Worm (Caenorhabditis elegans) whole organism, young adult: ENCODE measurements around the gene F34D10.4.

Experiments
- B0019.2 ChIP-seq: fragments of 200-800 bp; sonication (Bioruptor generic); conservative IDR thresholded peaks from 2 replicates; pipeline ENCODE4 v1.3.6; 2022; ENCODE audit warnings: missing genetic modification reagents, missing genetic modification characterization, missing compliant biosample characterization
- C17E4.6 ChIP-seq: fragments of 200-800 bp; sonication (Bioruptor generic); IDR thresholded peaks from 2 replicates; pipeline ENCODE4 v1.3.6; 2022; ENCODE audit warnings: missing genetic modification reagents, missing genetic modification characterization, missing compliant biosample characterization
- F33H1.4 ChIP-seq: fragments of 200-800 bp; sonication (Bioruptor generic); IDR thresholded peaks from 2 replicates; pipeline ENCODE4 v1.3.6; 2022; ENCODE audit warnings: missing genetic modification reagents, missing genetic modification characterization, missing compliant biosample characterization
- F37B4.10 ChIP-seq: fragments of 200-800 bp; sonication (Bioruptor generic); IDR thresholded peaks from 2 replicates; pipeline ENCODE4 v1.3.6; 2022; ENCODE audit warnings: missing genetic modification characterization, missing compliant biosample characterization
- F57A8.1 ChIP-seq: fragments of 200-800 bp; sonication (Bioruptor generic); optimal IDR thresholded peaks from 2 replicates; lab custom pipeline; 2018; ENCODE audit warnings: mild to moderate bottlenecking, missing genetic modification characterization, moderate library complexity, missing compliant biosample characterization
- Y56A3A.18 ChIP-seq: fragments of 200-800 bp; sonication (Bioruptor generic); IDR thresholded peaks from 2 replicates; pipeline ENCODE4 v1.3.6; 2022; ENCODE audit warnings: missing genetic modification reagents, missing genetic modification characterization, missing compliant biosample characterization
- Y79H2A.3 ChIP-seq: fragments of 200-800 bp; sonication (Bioruptor generic); conservative IDR thresholded peaks from 2 replicates; pipeline ENCODE4 v1.3.6; 2022; ENCODE audit warnings: missing genetic modification reagents, missing genetic modification characterization, missing compliant biosample characterization
- Y95B8A.8 ChIP-seq: fragments of 200-800 bp; sonication (Bioruptor generic); IDR thresholded peaks from 2 replicates; pipeline ENCODE4 v1.3.6; 2022; ENCODE audit warnings: missing genetic modification reagents, missing genetic modification characterization, missing compliant biosample characterization
- ZK185.1 ChIP-seq: sonication (generic microtip); optimal IDR thresholded peaks from 2 replicates; lab custom pipeline; 2016; ENCODE audit warnings: mild to moderate bottlenecking, missing genetic modification characterization, missing compliant biosample characterization; ENCODE audit not compliant: poor library complexity, severe bottlenecking
- ama-1 ChIP-seq, 3 experiments: fragments of 150-350 bp in 1 of 3; sonication (generic microtip) in 2 of 3; optimal IDR thresholded peaks; 2 replicates each; lab custom pipeline; 2014 to 2018; ENCODE audit warnings: missing biosample characterization in 2 of 3, missing genetic modification characterization in 2 of 3, missing genetic modification reagents in 2 of 3
- attf-5 ChIP-seq: fragments of 200-800 bp; sonication (Bioruptor generic); optimal IDR thresholded peaks from 2 replicates; lab custom pipeline; 2018; ENCODE audit warnings: mild to moderate bottlenecking, missing genetic modification characterization, missing compliant biosample characterization
- attf-6 ChIP-seq: fragments of 200-800 bp; sonication (Bioruptor generic); IDR thresholded peaks from 2 replicates; pipeline ENCODE4 v1.3.6; 2022; ENCODE audit warnings: missing genetic modification reagents, missing genetic modification characterization, missing compliant biosample characterization
- bed-2 ChIP-seq: fragments of 200-800 bp; sonication (Bioruptor generic); IDR thresholded peaks from 2 replicates; pipeline ENCODE4 v1.3.6; 2022; ENCODE audit warnings: missing genetic modification reagents, missing genetic modification characterization, missing compliant biosample characterization
- cebp-1 ChIP-seq, 2 experiments: fragments of 200-800 bp in 1 of 2; sonication (Bioruptor generic) in 1 of 2; sonication (generic microtip) in 1 of 2; IDR thresholded peaks in 1 of 2; optimal IDR thresholded peaks in 1 of 2; 2 replicates each; pipeline versions ENCODE4 v1.3.6 to Lab custom; 2017 to 2022; ENCODE audit warnings: missing compliant biosample characterization in 2 of 2, missing genetic modification characterization in 2 of 2, mild to moderate bottlenecking in 1 of 2, missing genetic modification reagents in 1 of 2, moderate library complexity in 1 of 2
- ceh-100 ChIP-seq: fragments of 200-800 bp; sonication (Bioruptor generic); IDR thresholded peaks from 2 replicates; pipeline ENCODE4 v1.3.6; 2022; ENCODE audit warnings: missing genetic modification reagents, missing genetic modification characterization, missing compliant biosample characterization
- ceh-79 ChIP-seq: sonication (generic microtip); optimal IDR thresholded peaks from 2 replicates; lab custom pipeline; 2017; ENCODE audit warnings: mild to moderate bottlenecking, missing genetic modification characterization, missing compliant biosample characterization
- ceh-91 ChIP-seq: fragments of 200-800 bp; sonication (Bioruptor generic); IDR thresholded peaks from 2 replicates; pipeline ENCODE4 v1.3.6; 2022; ENCODE audit warnings: missing genetic modification reagents, missing genetic modification characterization, missing compliant biosample characterization
- dpff-1 ChIP-seq: sonication (generic microtip); optimal IDR thresholded peaks from 2 replicates; lab custom pipeline; 2017; ENCODE audit warnings: mild to moderate bottlenecking, missing genetic modification characterization, missing compliant biosample characterization
- dpl-1 ChIP-seq: fragments of 150-350 bp; optimal IDR thresholded peaks from 2 replicates; lab custom pipeline; 2014; ENCODE audit warnings: missing biosample characterization, missing genetic modification reagents, missing genetic modification characterization
- efl-1 ChIP-seq: fragments of 150-350 bp; optimal IDR thresholded peaks from 2 replicates; lab custom pipeline; 2014; ENCODE audit warnings: missing biosample characterization, missing genetic modification reagents, missing genetic modification characterization
- gei-17 ChIP-seq: fragments of 200-800 bp; sonication (Bioruptor generic); optimal IDR thresholded peaks from 2 replicates; lab custom pipeline; 2018; ENCODE audit warnings: mild to moderate bottlenecking, missing genetic modification characterization, missing compliant biosample characterization
- hmg-1.2 ChIP-seq: fragments of 200-800 bp; sonication (Bioruptor generic); IDR thresholded peaks from 2 replicates; pipeline ENCODE4 v1.3.6; 2022; ENCODE audit warnings: missing genetic modification reagents, missing genetic modification characterization, missing compliant biosample characterization
- hrde-1 ChIP-seq: sonication (generic microtip); optimal IDR thresholded peaks from 2 replicates; lab custom pipeline; 2016; ENCODE audit warnings: missing genetic modification characterization, mild to moderate bottlenecking, missing compliant biosample characterization, moderate library complexity, missing genotype, missing genetic modification reagents, borderline replicate concordance
- let-607 ChIP-seq, 2 experiments: fragments of 200-800 bp in 1 of 2; sonication (Bioruptor generic) in 1 of 2; sonication (generic microtip) in 1 of 2; optimal IDR thresholded peaks; 2 replicates each; lab custom pipeline; 2016 to 2018; ENCODE audit warnings: mild to moderate bottlenecking in 2 of 2, missing compliant biosample characterization in 2 of 2, missing genetic modification characterization in 2 of 2, moderate library complexity in 2 of 2, missing genotype in 1 of 2
- lin-35 ChIP-seq, 3 experiments: fragments of 150-350 bp in 2 of 3; sonication (generic microtip) in 1 of 3; optimal IDR thresholded peaks; 2 replicates each; lab custom pipeline; 2014 to 2018; ENCODE audit warnings: missing biosample characterization in 3 of 3, missing genetic modification characterization in 3 of 3, missing genetic modification reagents in 3 of 3
- lin-40 ChIP-seq: sonication (generic microtip); optimal IDR thresholded peaks from 2 replicates; lab custom pipeline; 2016; ENCODE audit warnings: missing genetic modification characterization, mild to moderate bottlenecking, missing compliant biosample characterization, missing genotype, missing genetic modification reagents
- lir-1 ChIP-seq: fragments of 200-800 bp; sonication (Bioruptor generic); conservative IDR thresholded peaks from 2 replicates; pipeline ENCODE4 v1.3.6; 2022; ENCODE audit warnings: missing genetic modification reagents, missing genetic modification characterization, missing compliant biosample characterization
- lsl-1 ChIP-seq: fragments of 200-800 bp; sonication (Bioruptor generic); optimal IDR thresholded peaks from 2 replicates; lab custom pipeline; 2018; ENCODE audit warnings: mild to moderate bottlenecking, missing genetic modification characterization, moderate library complexity, missing compliant biosample characterization
- lsy-27 ChIP-seq: sonication (generic microtip); optimal IDR thresholded peaks from 2 replicates; lab custom pipeline; 2017; ENCODE audit warnings: missing genetic modification characterization, mild to moderate bottlenecking, missing compliant biosample characterization, antibody characterized with exemption, missing genotype, borderline replicate concordance; ENCODE audit not compliant: insufficient read depth
- mxl-1 ChIP-seq: sonication (generic microtip); optimal IDR thresholded peaks from 2 replicates; lab custom pipeline; 2016; ENCODE audit warnings: missing genetic modification characterization, missing compliant biosample characterization
- nfya-1 ChIP-seq: sonication (generic microtip); optimal IDR thresholded peaks from 2 replicates; lab custom pipeline; 2017; ENCODE audit warnings: antibody characterized with exemption, missing compliant biosample characterization, missing genetic modification characterization, borderline replicate concordance; ENCODE audit not compliant: insufficient read depth
- nfyb-1 ChIP-seq: fragments of 200-800 bp; sonication (Bioruptor generic); IDR thresholded peaks from 2 replicates; pipeline ENCODE4 v1.3.6; 2022; ENCODE audit warnings: missing genetic modification reagents, missing genetic modification characterization, missing compliant biosample characterization
- nhr-80 ChIP-seq: sonication (generic microtip); optimal IDR thresholded peaks from 2 replicates; lab custom pipeline; 2016; ENCODE audit warnings: missing genetic modification characterization, missing compliant biosample characterization
- repo-1 ChIP-seq: sonication (generic microtip); optimal IDR thresholded peaks from 2 replicates; lab custom pipeline; 2017; ENCODE audit warnings: mild to moderate bottlenecking, missing genetic modification characterization, missing compliant biosample characterization
- snpc-3.4 ChIP-seq: sonication (generic microtip); optimal IDR thresholded peaks from 2 replicates; lab custom pipeline; 2017; ENCODE audit warnings: missing genetic modification characterization, mild to moderate bottlenecking, missing compliant biosample characterization, antibody characterized with exemption, moderate library complexity, missing genotype, missing genetic modification reagents
- snpc-4 ChIP-seq, 5 experiments: fragments of 150-350 bp in 1 of 5; sonication (generic microtip) in 4 of 5; optimal IDR thresholded peaks; 2 replicates each; lab custom pipeline; 2014 to 2018; ENCODE audit warnings: missing genetic modification characterization in 5 of 5, missing biosample characterization in 3 of 5, antibody characterized with exemption in 2 of 5, mild to moderate bottlenecking in 2 of 5, missing compliant biosample characterization in 2 of 5, missing genotype in 2 of 5, moderate library complexity in 2 of 5, missing genetic modification reagents in 1 of 5
- sptf-2 ChIP-seq: fragments of 200-800 bp; sonication (Bioruptor generic); optimal IDR thresholded peaks from 2 replicates; lab custom pipeline; 2018; ENCODE audit warnings: mild to moderate bottlenecking, missing genetic modification characterization, missing compliant biosample characterization
- tlf-1 ChIP-seq: fragments of 200-800 bp; sonication (Bioruptor generic); optimal IDR thresholded peaks from 2 replicates; lab custom pipeline; 2018; ENCODE audit warnings: mild to moderate bottlenecking, missing genetic modification characterization, missing compliant biosample characterization
- unc-62 ChIP-seq: fragments of 150-350 bp; optimal IDR thresholded peaks from 2 replicates; lab custom pipeline; 2014; ENCODE audit warnings: missing biosample characterization, missing genetic modification reagents, missing genetic modification characterization
- xnd-1 ChIP-seq: sonication (generic microtip); optimal IDR thresholded peaks from 2 replicates; lab custom pipeline; 2016; ENCODE audit warnings: missing genotype, missing genetic modification reagents, missing genetic modification characterization, missing compliant biosample characterization
- zfh-2 ChIP-seq: fragments of 200-800 bp; sonication (Bioruptor generic); conservative IDR thresholded peaks from 2 replicates; pipeline ENCODE4 v1.3.6; 2022; ENCODE audit warnings: missing genetic modification reagents, missing genetic modification characterization, missing compliant biosample characterization
- ztf-25 ChIP-seq: fragments of 200-800 bp; sonication (Bioruptor generic); IDR thresholded peaks from 2 replicates; pipeline ENCODE4 v1.3.6; 2022; ENCODE audit warnings: missing genetic modification reagents, missing genetic modification characterization, missing compliant biosample characterization

F34D10.4 gene

DNA sequence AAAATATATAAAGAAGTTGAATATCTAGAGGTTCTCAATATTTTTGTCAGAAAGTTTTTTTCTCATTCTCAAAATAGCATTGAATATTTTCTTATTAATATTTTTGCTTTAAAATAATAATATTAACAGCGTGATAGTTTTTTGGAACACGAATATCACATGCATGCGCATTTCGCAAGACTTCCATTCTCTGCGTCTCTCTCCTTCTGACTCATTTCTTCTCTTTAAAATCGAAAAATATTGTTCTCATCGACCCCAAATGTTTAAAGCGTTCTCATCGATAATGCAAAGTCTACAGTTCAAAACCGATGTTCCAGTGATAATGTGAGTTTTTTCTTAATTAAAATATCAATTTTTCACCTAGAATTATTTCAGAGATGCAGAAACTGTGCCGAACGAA lies 33.0 kb upstream of the F34D10.4 start, which contains the start of gene C14B1.3:
Gene C14B1.3, plus strand, starts transcription at position 168 of the 400 bp plus-strand sequence.
- peak; percentile 80 for TF ChIP-seq attf-5 (GFP tag; lab: Kevin White, UChicago)
- peak; percentile 23 for TF ChIP-seq nhr-80 (tag; lab: Kevin White, UChicago)
- no peak for TF ChIP-seq F33H1.4 (GFP tag; lab: Robert Waterston, UW)
- no peak for TF ChIP-seq F57A8.1 (GFP tag; lab: Kevin White, UChicago)
- TF ChIP-seq lin-40 (tag; lab: Kevin White, UChicago), result peak; percentile 12
- TF ChIP-seq ama-1 (optimal IDR thresholded peaks at IDR 0.05; lab: Kevin White, UChicago), result peak; percentile 39
- no peak for TF ChIP-seq ama-1 (GFP tag; optimal IDR thresholded peaks at IDR 0.05; lab: Kevin White, UChicago)
- peak; percentile 28; the same call in 1 of the 2 replicates for TF ChIP-seq hmg-1.2 (GFP tag; lab: Robert Waterston, UW)
- no peak for TF ChIP-seq sptf-2 (GFP tag; lab: Kevin White, UChicago)
- TF ChIP-seq lin-35 (GFP tag; optimal IDR thresholded peaks at IDR 0.05; lab: Kevin White, UChicago), result peak in 1 of 3 experiments; percentile 13
- no peak for TF ChIP-seq ceh-79 (tag; lab: Kevin White, UChicago)
- peak in 1 of 2 experiments; percentile 75 for TF ChIP-seq let-607 (tag; optimal IDR thresholded peaks at IDR 0.05; lab: Kevin White, UChicago)
- no peak for TF ChIP-seq snpc-4 (GFP tag; optimal IDR thresholded peaks at IDR 0.05; lab: Kevin White, UChicago)
- peak in 2 of 4 experiments; percentile 22 to 34 for TF ChIP-seq snpc-4 (tag; optimal IDR thresholded peaks at IDR 0.05; lab: Kevin White, UChicago)
- peak; percentile 98 for TF ChIP-seq cebp-1 (GFP tag; IDR thresholded peaks at IDR 0.05; lab: Robert Waterston, UW)
- peak; percentile 99 for TF ChIP-seq cebp-1 (tag; optimal IDR thresholded peaks at IDR 0.05; lab: Kevin White, UChicago)

DNA sequence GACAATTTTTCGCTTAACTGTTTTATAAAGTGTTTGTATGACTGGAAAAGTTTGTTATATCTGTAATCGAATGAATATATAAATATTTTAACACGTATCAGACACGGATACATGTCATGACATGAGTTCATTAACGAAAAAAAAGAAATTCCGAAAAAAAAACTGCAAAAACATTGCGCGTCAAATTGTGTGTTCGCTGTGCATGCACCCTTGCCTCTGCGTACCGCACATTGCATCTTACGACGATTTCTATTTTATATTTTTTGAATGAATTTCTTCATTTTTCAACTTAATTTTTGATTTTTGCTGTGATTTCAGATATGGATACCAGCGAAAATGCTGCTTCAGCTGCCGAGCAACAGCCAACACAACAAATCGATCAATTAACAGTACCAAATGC lies 31.4 kb upstream of the F34D10.4 start, which contains the start of gene wdr-5.1:
Gene wdr-5.1, plus strand, starts transcription at position 319 of the 400 bp plus-strand sequence.
- TF ChIP-seq F57A8.1 (GFP tag; lab: Kevin White, UChicago) (no peak), lir-1 (GFP tag; lab: Robert Waterston, UW) (no peak), repo-1 (tag; lab: Kevin White, UChicago) (no peak), lsy-27 (tag; lab: Kevin White, UChicago) (no peak), snpc-3.4 (tag; lab: Kevin White, UChicago) (peak; percentile 26), unc-62 (GFP tag; lab: Kevin White, UChicago) (no peak), xnd-1 (no peak), cebp-1 (GFP tag; IDR thresholded peaks at IDR 0.05; lab: Robert Waterston, UW) (no peak), cebp-1 (tag; optimal IDR thresholded peaks at IDR 0.05; lab: Kevin White, UChicago) (peak; percentile 50), lin-35 (GFP tag; optimal IDR thresholded peaks at IDR 0.05; lab: Kevin White, UChicago) (no peak), ama-1 (optimal IDR thresholded peaks at IDR 0.05; lab: Kevin White, UChicago) (peak; percentile 45), ama-1 (GFP tag; optimal IDR thresholded peaks at IDR 0.05; lab: Kevin White, UChicago) (no peak), dpl-1 (GFP tag; lab: Kevin White, UChicago) (no peak), F37B4.10 (no peak), hrde-1 (tag; lab: Kevin White, UChicago) (no peak), mxl-1 (no peak), bed-2 (GFP tag; lab: Robert Waterston, UW) (no peak), lin-40 (tag; lab: Kevin White, UChicago) (no peak), gei-17 (GFP tag; lab: Kevin White, UChicago) (no peak), dpff-1 (tag; lab: Kevin White, UChicago) (no peak), efl-1 (GFP tag; lab: Kevin White, UChicago) (no peak), ceh-100 (no peak), ztf-25 (GFP tag; lab: Robert Waterston, UW) (no peak), Y79H2A.3 (GFP tag; lab: Robert Waterston, UW) (no peak), Y95B8A.8 (no peak), B0019.2 (GFP tag; lab: Robert Waterston, UW) (no peak), ceh-91 (GFP tag; lab: Robert Waterston, UW) (no peak), nfya-1 (tag; lab: Kevin White, UChicago) (no peak), lsl-1 (no peak), nfyb-1 (GFP tag; lab: Robert Waterston, UW) (no peak), Y56A3A.18 (GFP tag; lab: Robert Waterston, UW) (no peak), let-607 (tag; optimal IDR thresholded peaks at IDR 0.05; lab: Kevin White, UChicago) (peak in 1 of 2 experiments; percentile 7), sptf-2 (GFP tag; lab: Kevin White, UChicago) (no peak), zfh-2 (GFP tag; lab: Robert Waterston, UW) (no peak), attf-6 (GFP tag; lab: Robert Waterston, UW) (no peak), tlf-1 (GFP tag; lab: Kevin White, UChicago) (no peak), ZK185.1 (no peak), F33H1.4 (GFP tag; lab: Robert Waterston, UW) (peak; percentile 15; the same call in 1 of the 2 replicates), C17E4.6 (GFP tag; lab: Robert Waterston, UW) (no peak)
